Fruit fly (Drosophila melanogaster) whole organism, embryonic: ENCODE measurements around the gene Fpgs1.
A peak's percentile ranks its signal among the peaks of the same experiment; 100 is the strongest.

Experiments
- Adf1 ChIP-seq: fragments of 200-800 bp; sonication (Bioruptor generic); IDR thresholded peaks from 2 replicates; pipeline ENCODE4 v1.3.6; 2022; ENCODE audit warnings: missing biosample characterization, missing genetic modification characterization
- Blimp-1 ChIP-seq: fragments of 200-800 bp; sonication (Bioruptor generic); optimal IDR thresholded peaks from 3 replicates; lab custom pipeline; 2018; ENCODE audit warnings: missing biosample characterization, missing genetic modification characterization, mild to moderate bottlenecking, moderate library complexity, missing genetic modification reagents
- Bteb2 ChIP-seq: fragments of 200-800 bp; sonication (Bioruptor generic); optimal IDR thresholded peaks from 2 replicates; lab custom pipeline; 2016; ENCODE audit warnings: missing biosample characterization, missing genetic modification characterization
- CG10462 ChIP-seq: fragments of 200-800 bp; sonication (Bioruptor generic); optimal IDR thresholded peaks from 2 replicates; lab custom pipeline; 2016; ENCODE audit warnings: missing biosample characterization, missing genetic modification characterization
- CG11504 ChIP-seq: fragments of 200-800 bp; sonication (Bioruptor generic); optimal IDR thresholded peaks from 3 replicates; lab custom pipeline; 2019; ENCODE audit warnings: missing biosample characterization, mild to moderate bottlenecking, missing genetic modification characterization, moderate library complexity
- CG1233 ChIP-seq: fragments of 200-800 bp; sonication (Bioruptor generic); optimal IDR thresholded peaks from 4 replicates; lab custom pipeline; 2018; ENCODE audit warnings: missing biosample characterization, mild to moderate bottlenecking, missing genetic modification characterization
- CG12391 ChIP-seq: fragments of 200-800 bp; sonication (Bioruptor generic); optimal IDR thresholded peaks from 3 replicates; lab custom pipeline; 2018; ENCODE audit warnings: missing biosample characterization, mild to moderate bottlenecking, missing genetic modification characterization, moderate library complexity
- CG12744 ChIP-seq: fragments of 200-800 bp; sonication (Bioruptor generic); optimal IDR thresholded peaks from 2 replicates; lab custom pipeline; 2016; ENCODE audit warnings: missing biosample characterization, missing genetic modification characterization
- CG14965 ChIP-seq: fragments of 200-800 bp; sonication (Bioruptor generic); optimal IDR thresholded peaks from 2 replicates; lab custom pipeline; 2016; ENCODE audit warnings: missing biosample characterization, missing genetic modification characterization, borderline replicate concordance
- CG17802 ChIP-seq: fragments of 200-800 bp; sonication (Bioruptor generic); optimal IDR thresholded peaks from 2 replicates; lab custom pipeline; 2018; ENCODE audit warnings: missing biosample characterization, mild to moderate bottlenecking, missing genetic modification characterization, moderate library complexity
- CG18011 ChIP-seq: fragments of 200-800 bp; sonication (Bioruptor generic); optimal IDR thresholded peaks from 2 replicates; lab custom pipeline; 2017; ENCODE audit warnings: missing biosample characterization, missing genetic modification characterization, mild to moderate bottlenecking, moderate library complexity, missing genotype
- CG18476 ChIP-seq: fragments of 200-800 bp; sonication (Bioruptor generic); optimal IDR thresholded peaks from 2 replicates; lab custom pipeline; 2016; ENCODE audit warnings: missing biosample characterization, mild to moderate bottlenecking, missing genetic modification characterization
- CG18619 ChIP-seq: fragments of 200-800 bp; sonication (Bioruptor generic); optimal IDR thresholded peaks from 3 replicates; lab custom pipeline; 2017; ENCODE audit warnings: missing biosample characterization, mild to moderate bottlenecking, missing genetic modification characterization
- CG30403 ChIP-seq: fragments of 200-800 bp; sonication (Bioruptor generic); optimal IDR thresholded peaks from 3 replicates; lab custom pipeline; 2016; ENCODE audit warnings: missing biosample characterization, missing genetic modification characterization
- CG3407 ChIP-seq: fragments of 200-800 bp; sonication (Bioruptor generic); optimal IDR thresholded peaks from 2 replicates; lab custom pipeline; 2018; ENCODE audit warnings: missing biosample characterization, mild to moderate bottlenecking, missing genetic modification characterization
- CG4854 ChIP-seq: fragments of 200-800 bp; sonication (Bioruptor generic); optimal IDR thresholded peaks from 2 replicates; lab custom pipeline; 2016; ENCODE audit warnings: missing biosample characterization, missing genetic modification characterization, inconsistent platforms
- CG6254 ChIP-seq: fragments of 200-800 bp; sonication (Bioruptor generic); optimal IDR thresholded peaks from 3 replicates; lab custom pipeline; 2017; ENCODE audit warnings: mild to moderate bottlenecking, missing biosample characterization, missing genetic modification reagents, missing genetic modification characterization
- CG9932 ChIP-seq: fragments of 200-800 bp; sonication (Bioruptor generic); IDR thresholded peaks from 2 replicates; pipeline ENCODE4 v1.3.6; 2022; ENCODE audit warnings: missing biosample characterization, missing genetic modification characterization
- Doc2 ChIP-seq: fragments of 200-800 bp; sonication (Bioruptor generic); IDR thresholded peaks from 2 replicates; pipeline ENCODE4 v1.3.6; 2022; ENCODE audit warnings: missing biosample characterization, missing genetic modification characterization
- Ets65A ChIP-seq: fragments of 200-800 bp; sonication (Bioruptor generic); peaks from one replicate; lab custom pipeline; 2016; ENCODE audit warnings: missing biosample characterization, missing genetic modification characterization
- Gug ChIP-seq: fragments of 200-800 bp; sonication (Bioruptor generic); IDR thresholded peaks from 4 replicates; pipeline ENCODE4 v1.3.6; 2022; ENCODE audit warnings: missing biosample characterization, missing genetic modification characterization
- Hey ChIP-seq: fragments of 200-800 bp; sonication (Bioruptor generic); optimal IDR thresholded peaks from 3 replicates; lab custom pipeline; 2018; ENCODE audit warnings: missing biosample characterization, mild to moderate bottlenecking, missing genetic modification characterization
- Hsf ChIP-seq: fragments of 200-800 bp; sonication (Bioruptor generic); optimal IDR thresholded peaks from 3 replicates; lab custom pipeline; 2016; ENCODE audit warnings: missing biosample characterization, missing genetic modification characterization
- MBD-R2 ChIP-seq: fragments of 200-800 bp; sonication (Bioruptor generic); IDR thresholded peaks from 2 replicates; pipeline ENCODE4 v1.3.6; 2022; ENCODE audit warnings: missing biosample characterization, missing genetic modification characterization
- NK7.1 ChIP-seq: fragments of 200-800 bp; sonication (Bioruptor generic); optimal IDR thresholded peaks from 3 replicates; lab custom pipeline; 2016; ENCODE audit warnings: missing biosample characterization, missing genetic modification characterization
- PHDP ChIP-seq: fragments of 200-800 bp; sonication (Bioruptor generic); optimal IDR thresholded peaks from 3 replicates; lab custom pipeline; 2018; ENCODE audit warnings: missing biosample characterization, mild to moderate bottlenecking, missing genetic modification characterization, moderate library complexity
- Sin3A ChIP-seq: fragments of >200 bp; optimal IDR thresholded peaks from 2 replicates; lab custom pipeline; 2018
- Six4 ChIP-seq: fragments of 200-800 bp; sonication (Bioruptor generic); optimal IDR thresholded peaks from 2 replicates; lab custom pipeline; 2016; ENCODE audit warnings: missing biosample characterization, missing genetic modification characterization
- Sry-β ChIP-seq: fragments of 200-800 bp; sonication (Bioruptor generic); optimal IDR thresholded peaks from 2 replicates; lab custom pipeline; 2018; ENCODE audit warnings: missing biosample characterization, mild to moderate bottlenecking, missing genetic modification characterization, moderate library complexity
- Vsx1 ChIP-seq: fragments of 200-800 bp; sonication (Bioruptor generic); optimal IDR thresholded peaks from 2 replicates; lab custom pipeline; 2017; ENCODE audit warnings: missing biosample characterization, mild to moderate bottlenecking, missing genetic modification characterization, missing genetic modification reagents
- Xrp1 ChIP-seq: fragments of 200-800 bp; sonication (Bioruptor generic); IDR thresholded peaks from 2 replicates; pipeline ENCODE4 v1.3.6; 2022; ENCODE audit warnings: missing biosample characterization, missing genetic modification characterization
- az2 ChIP-seq: fragments of 200-800 bp; sonication (Bioruptor generic); optimal IDR thresholded peaks from 3 replicates; lab custom pipeline; 2016; ENCODE audit warnings: missing biosample characterization, missing genetic modification characterization
- bbx ChIP-seq: fragments of 200-800 bp; sonication (Bioruptor generic); IDR thresholded peaks from 2 replicates; pipeline ENCODE4 v1.3.6; 2022; ENCODE audit warnings: missing biosample characterization, missing genetic modification characterization; ENCODE audit not compliant: partially characterized antibody
- bsh ChIP-seq, 2 experiments: fragments of 200-800 bp; sonication (Bioruptor generic); optimal IDR thresholded peaks; 2 replicates each; lab custom pipeline; 2017 to 2018; ENCODE audit warnings: mild to moderate bottlenecking in 2 of 2, missing biosample characterization in 2 of 2, missing genetic modification characterization in 2 of 2, moderate library complexity in 1 of 2
- croc ChIP-seq: fragments of 200-800 bp; sonication (Bioruptor generic); conservative IDR thresholded peaks from 3 replicates; pipeline ENCODE4 v1.3.6; 2022; ENCODE audit warnings: missing biosample characterization, missing genetic modification characterization
- da ChIP-seq: fragments of 200-800 bp; sonication (Bioruptor generic); optimal IDR thresholded peaks from 2 replicates; lab custom pipeline; 2016; ENCODE audit warnings: missing biosample characterization, missing genetic modification characterization
- disco-r ChIP-seq: fragments of 200-800 bp; sonication (Bioruptor generic); optimal IDR thresholded peaks from 2 replicates; lab custom pipeline; 2016; ENCODE audit warnings: missing biosample characterization, missing genetic modification characterization
- dmrt11E ChIP-seq: fragments of 200-800 bp; sonication (Bioruptor generic); optimal IDR thresholded peaks from 3 replicates; lab custom pipeline; 2018; ENCODE audit warnings: missing biosample characterization, mild to moderate bottlenecking, missing genetic modification characterization, moderate library complexity
- fd3F ChIP-seq: fragments of 200-800 bp; sonication (Bioruptor generic); optimal IDR thresholded peaks from 2 replicates; lab custom pipeline; 2018; ENCODE audit warnings: missing biosample characterization, mild to moderate bottlenecking, missing genetic modification characterization, moderate library complexity
- gsb-n ChIP-seq: fragments of 200-800 bp; sonication (Bioruptor generic); optimal IDR thresholded peaks from 3 replicates; lab custom pipeline; 2018; ENCODE audit warnings: missing biosample characterization, mild to moderate bottlenecking, missing genetic modification characterization
- hth ChIP-seq: fragments of >200 bp; optimal IDR thresholded peaks from 2 replicates; lab custom pipeline; 2017; ENCODE audit warnings: inconsistent platforms
- kay ChIP-seq: fragments of 200-800 bp; sonication (Bioruptor generic); optimal IDR thresholded peaks from 2 replicates; lab custom pipeline; 2016; ENCODE audit warnings: missing biosample characterization, missing genetic modification characterization
- nerfin-1 ChIP-seq: fragments of 200-800 bp; sonication (Bioruptor generic); optimal IDR thresholded peaks from 3 replicates; lab custom pipeline; 2019; ENCODE audit warnings: missing biosample characterization, mild to moderate bottlenecking, missing genetic modification characterization, moderate library complexity
- nom ChIP-seq: fragments of 200-800 bp; sonication (Bioruptor generic); optimal IDR thresholded peaks from 2 replicates; lab custom pipeline; 2017; ENCODE audit warnings: missing biosample characterization, missing genetic modification characterization, mild to moderate bottlenecking, moderate library complexity, missing genetic modification reagents
- psq ChIP-seq: fragments of 200-800 bp; sonication (Bioruptor generic); optimal IDR thresholded peaks from 2 replicates; lab custom pipeline; 2017; ENCODE audit warnings: missing biosample characterization, missing genetic modification characterization
- scrt ChIP-seq: fragments of 200-800 bp; sonication (Bioruptor generic); optimal IDR thresholded peaks from 2 replicates; lab custom pipeline; 2018; ENCODE audit warnings: missing biosample characterization, mild to moderate bottlenecking, missing genetic modification characterization, moderate library complexity
- sens ChIP-seq: fragments of 200-800 bp; sonication (Bioruptor generic); peaks from one replicate; lab custom pipeline; 2016; ENCODE audit warnings: missing biosample characterization, missing genetic modification characterization
- shn ChIP-seq: fragments of 200-800 bp; sonication (Bioruptor generic); optimal IDR thresholded peaks from 3 replicates; lab custom pipeline; 2016; ENCODE audit warnings: missing biosample characterization, missing genetic modification characterization
- sim ChIP-seq: fragments of 200-800 bp; sonication (Bioruptor generic); IDR thresholded peaks from 2 replicates; pipeline ENCODE4 v1.3.6; 2022; ENCODE audit warnings: missing biosample characterization, missing genetic modification characterization
- vfl ChIP-seq: fragments of 200-800 bp; sonication (Bioruptor generic); optimal IDR thresholded peaks from 2 replicates; lab custom pipeline; 2016; ENCODE audit warnings: missing biosample characterization, missing genetic modification characterization
- zf30C ChIP-seq: fragments of 200-800 bp; sonication (Bioruptor generic); optimal IDR thresholded peaks from 3 replicates; lab custom pipeline; 2018; ENCODE audit warnings: missing biosample characterization, mild to moderate bottlenecking, missing genetic modification characterization

Fpgs1 gene

DNA sequence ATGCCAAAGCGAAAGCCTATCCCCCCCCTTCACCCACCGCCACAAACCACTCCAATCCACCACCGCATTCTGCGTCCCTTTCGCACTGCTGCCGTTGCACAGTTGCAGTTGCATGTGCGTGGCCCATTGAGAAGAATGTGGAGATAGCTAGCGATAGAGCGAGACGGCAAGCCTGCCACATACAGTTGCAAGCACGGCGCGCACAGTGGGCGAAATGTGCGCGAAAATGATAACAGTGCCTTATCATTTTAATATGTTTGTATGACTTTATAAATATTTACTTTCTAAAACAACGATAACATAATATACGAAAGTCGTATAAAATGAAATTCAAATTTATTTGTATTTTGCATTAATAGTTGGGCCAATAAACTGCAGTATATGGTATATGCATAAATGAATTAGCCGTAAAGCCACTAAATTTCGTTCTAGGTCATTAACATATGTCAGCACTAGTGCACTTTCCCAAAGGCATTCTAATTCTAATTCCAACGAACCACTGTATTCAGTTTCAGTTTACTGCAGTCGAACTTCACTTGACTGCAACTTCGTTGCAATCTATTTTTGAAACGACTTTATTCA, 35.7 kb upstream of the Fpgs1 start (continued):
- TF ChIP-seq CG12744 (GFP tag; lab: Kevin White, UChicago), result no peak
- peak; percentile 37 for TF ChIP-seq Vsx1
- peak; percentile 66 for TF ChIP-seq PHDP (tag; lab: Kevin White, UChicago)
- no peak for TF ChIP-seq scrt (GFP tag; lab: Kevin White, UChicago)
- no peak for TF ChIP-seq zf30C (GFP tag; lab: Kevin White, UChicago)
- TF ChIP-seq disco-r (GFP tag; lab: Kevin White, UChicago), result peak; percentile 17
- no peak for TF ChIP-seq CG17802 (tag; lab: Kevin White, UChicago)
- TF ChIP-seq psq (GFP tag; lab: Kevin White, UChicago), result no peak
- TF ChIP-seq CG9932 (GFP tag; lab: Robert Waterston, UW), result no peak
- TF ChIP-seq Bteb2 (GFP tag; lab: Kevin White, UChicago), result peak; percentile 16
- TF ChIP-seq CG1233 (GFP tag; lab: Kevin White, UChicago), result peak; percentile 60
- TF ChIP-seq CG11504 (tag; lab: Kevin White, UChicago), result peak; percentile 70
- TF ChIP-seq hth (lab: Kevin White, UChicago), result no peak
- no peak for TF ChIP-seq da (GFP tag; lab: Kevin White, UChicago)
- peak; percentile 81 for TF ChIP-seq gsb-n (tag; lab: Kevin White, UChicago)
- TF ChIP-seq CG12391 (tag; lab: Kevin White, UChicago), result peak; percentile 68
- no peak for TF ChIP-seq MBD-R2 (GFP tag; lab: Robert Waterston, UW)
- no peak for TF ChIP-seq shn (GFP tag; lab: Kevin White, UChicago)
- no peak for TF ChIP-seq Doc2 (GFP tag; lab: Robert Waterston, UW)
- TF ChIP-seq sens (GFP tag; lab: Kevin White, UChicago), result peak; percentile 95
- no peak for TF ChIP-seq vfl (GFP tag; lab: Kevin White, UChicago)
- TF ChIP-seq CG6254 (GFP tag; lab: Kevin White, UChicago), result peak; percentile 85
- peak; percentile 81 for TF ChIP-seq Blimp-1 (GFP tag; lab: Kevin White, UChicago)
- TF ChIP-seq Six4 (GFP tag; lab: Kevin White, UChicago), result peak; percentile 72
- no peak for TF ChIP-seq bbx (GFP tag; lab: Robert Waterston, UW)
- TF ChIP-seq Sin3A, result no peak
- TF ChIP-seq nom (GFP tag; lab: Kevin White, UChicago), result peak; percentile 49
- TF ChIP-seq CG4854 (GFP tag; lab: Kevin White, UChicago), result no peak
- no peak for TF ChIP-seq NK7.1 (GFP tag; lab: Kevin White, UChicago)
- peak; percentile 50 for TF ChIP-seq CG18476 (GFP tag; lab: Kevin White, UChicago)
- TF ChIP-seq croc (GFP tag; lab: Robert Waterston, UW), result peak; percentile 62
- peak; percentile 20 for TF ChIP-seq Ets65A (GFP tag; lab: Kevin White, UChicago)
- peak; percentile 93 for TF ChIP-seq dmrt11E
- no peak for TF ChIP-seq CG14965 (GFP tag; lab: Kevin White, UChicago)
- no peak for TF ChIP-seq fd3F (GFP tag; lab: Kevin White, UChicago)
- peak; percentile 85 for TF ChIP-seq Xrp1 (GFP tag; lab: Robert Waterston, UW)
- no peak for TF ChIP-seq Adf1 (GFP tag; lab: Robert Waterston, UW)
- TF ChIP-seq az2 (GFP tag; lab: Kevin White, UChicago), result peak; percentile 80
- peak; percentile 68 for TF ChIP-seq CG30403 (GFP tag; lab: Kevin White, UChicago)
- peak; percentile 57 for TF ChIP-seq Hsf (GFP tag; lab: Kevin White, UChicago)
- TF ChIP-seq Gug (GFP tag; lab: Robert Waterston, UW), result no peak
- peak; percentile 67 for TF ChIP-seq nerfin-1 (tag; lab: Kevin White, UChicago)
- peak; percentile 52 for TF ChIP-seq CG18619 (GFP tag; lab: Kevin White, UChicago)
- TF ChIP-seq bsh (GFP tag; optimal IDR thresholded peaks at IDR 0.05; lab: Kevin White, UChicago), result peak; percentile 90 to 91
- peak; percentile 72 for TF ChIP-seq CG3407 (GFP tag; lab: Kevin White, UChicago)
- TF ChIP-seq sim (GFP tag; lab: Robert Waterston, UW), result peak; percentile 66
- peak; percentile 32 for TF ChIP-seq kay (GFP tag; lab: Kevin White, UChicago)
- no peak for TF ChIP-seq Hey (tag; lab: Kevin White, UChicago)
- TF ChIP-seq CG18011 (GFP tag; lab: Kevin White, UChicago), result no peak
- TF ChIP-seq CG10462 (GFP tag; lab: Kevin White, UChicago), result peak; percentile 42
- TF ChIP-seq Sry-β, result peak; percentile 6
